Worm (Caenorhabditis elegans): ENCODE data around the gene T03F7.7.

- TF ChIP-seq him-1 (tag; optimal IDR thresholded peaks at IDR 0.05) = no peak
- no peak for TF ChIP-seq W03F9.2 (tag; optimal IDR thresholded peaks at IDR 0.05)
Measured at ce11 chrV:11320860-11321259, 9.6 kb downstream of the T03F7.7 start.

Measured in whole organism, L4/young adult.